Fruit fly (Drosophila melanogaster) whole organism, embryonic: ENCODE results near the gene Alg7.
A peak's percentile ranks its signal among the peaks of the same experiment; 100 is the strongest.

Experiments
- CG10147 ChIP-seq: fragments of 200-800 bp; sonication (Bioruptor generic); optimal IDR thresholded peaks from 2 replicates; lab custom pipeline; 2019; ENCODE audit warnings: missing biosample characterization, mild to moderate bottlenecking, missing genetic modification characterization, moderate library complexity
- CG10209 ChIP-seq: fragments of 200-800 bp; sonication (Bioruptor generic); optimal IDR thresholded peaks from 3 replicates; lab custom pipeline; 2017; ENCODE audit warnings: missing biosample characterization, mild to moderate bottlenecking, missing genetic modification characterization, missing genetic modification reagents
- CG10565 ChIP-seq: fragments of 200-800 bp; sonication (Bioruptor generic); optimal IDR thresholded peaks from 3 replicates; lab custom pipeline; 2016; ENCODE audit warnings: missing biosample characterization, mild to moderate bottlenecking, missing genetic modification characterization
- CG11560 ChIP-seq: fragments of 200-800 bp; sonication (Bioruptor generic); IDR thresholded peaks from 3 replicates; pipeline ENCODE4 v1.3.6; 2022; ENCODE audit warnings: missing biosample characterization, missing genetic modification characterization
- CG11695 ChIP-seq: fragments of 200-800 bp; sonication (Bioruptor generic); IDR thresholded peaks from 3 replicates; pipeline ENCODE4 v1.3.6; 2022; ENCODE audit warnings: missing biosample characterization, missing genetic modification characterization
- CG1233 ChIP-seq: fragments of 200-800 bp; sonication (Bioruptor generic); optimal IDR thresholded peaks from 4 replicates; lab custom pipeline; 2018; ENCODE audit warnings: missing biosample characterization, mild to moderate bottlenecking, missing genetic modification characterization
- CG12391 ChIP-seq: fragments of 200-800 bp; sonication (Bioruptor generic); optimal IDR thresholded peaks from 3 replicates; lab custom pipeline; 2018; ENCODE audit warnings: missing biosample characterization, mild to moderate bottlenecking, missing genetic modification characterization, moderate library complexity
- CG12942 ChIP-seq: fragments of 200-800 bp; sonication (Bioruptor generic); optimal IDR thresholded peaks from 3 replicates; lab custom pipeline; 2016; ENCODE audit warnings: missing biosample characterization, missing genetic modification characterization
- CG13424 ChIP-seq: fragments of 200-800 bp; sonication (Bioruptor generic); optimal IDR thresholded peaks from 2 replicates; lab custom pipeline; 2019; ENCODE audit warnings: missing biosample characterization, mild to moderate bottlenecking, missing genetic modification characterization, moderate library complexity
- CG14667 ChIP-seq: fragments of 200-800 bp; sonication (Bioruptor generic); IDR thresholded peaks from 2 replicates; pipeline ENCODE4 v1.3.6; 2022; ENCODE audit warnings: missing biosample characterization, missing genetic modification characterization
- CG15514 ChIP-seq: fragments of 200-800 bp; sonication (Bioruptor generic); optimal IDR thresholded peaks from 3 replicates; lab custom pipeline; 2017; ENCODE audit warnings: missing biosample characterization, missing genetic modification characterization, mild to moderate bottlenecking, moderate library complexity, missing genetic modification reagents
- CG1603 ChIP-seq: fragments of 200-800 bp; sonication (Bioruptor generic); optimal IDR thresholded peaks from 2 replicates; lab custom pipeline; 2019; ENCODE audit warnings: missing biosample characterization, mild to moderate bottlenecking, missing genetic modification characterization, moderate library complexity
- CG17328 ChIP-seq: fragments of 200-800 bp; sonication (Bioruptor generic); IDR thresholded peaks from 2 replicates; pipeline ENCODE4 v1.3.6; 2022; ENCODE audit warnings: missing biosample characterization, missing genetic modification characterization
- CG17359 ChIP-seq: fragments of 200-800 bp; sonication (Bioruptor generic); optimal IDR thresholded peaks from 3 replicates; lab custom pipeline; 2018; ENCODE audit warnings: missing biosample characterization, mild to moderate bottlenecking, missing genetic modification characterization, moderate library complexity
- CG30431 ChIP-seq: fragments of 200-800 bp; sonication (Bioruptor generic); optimal IDR thresholded peaks from 2 replicates; lab custom pipeline; 2017; ENCODE audit warnings: missing biosample characterization, missing genetic modification characterization
- CG42726 ChIP-seq: fragments of 200-800 bp; sonication (Bioruptor generic); IDR thresholded peaks from 2 replicates; pipeline ENCODE4 v1.3.6; 2022; ENCODE audit warnings: missing biosample characterization, missing genetic modification characterization; ENCODE audit not compliant: partially characterized antibody
- CG4404 ChIP-seq: fragments of 200-800 bp; sonication (Bioruptor generic); IDR thresholded peaks from 2 replicates; pipeline ENCODE4 v1.3.6; 2022; ENCODE audit warnings: missing biosample characterization, missing genetic modification characterization
- CG6689 ChIP-seq: fragments of 200-800 bp; sonication (Bioruptor generic); IDR thresholded peaks from 2 replicates; pipeline ENCODE4 v1.3.6; 2022; ENCODE audit warnings: missing biosample characterization, missing genetic modification characterization
- CG6854 ChIP-seq: fragments of 200-800 bp; sonication (Bioruptor generic); optimal IDR thresholded peaks from 3 replicates; lab custom pipeline; 2017; ENCODE audit warnings: missing biosample characterization, mild to moderate bottlenecking, missing genetic modification characterization
- Ets65A ChIP-seq: fragments of 200-800 bp; sonication (Bioruptor generic); peaks from one replicate; lab custom pipeline; 2016; ENCODE audit warnings: missing biosample characterization, missing genetic modification characterization
- HHEX ChIP-seq: fragments of 200-800 bp; sonication (Bioruptor generic); optimal IDR thresholded peaks from 3 replicates; lab custom pipeline; 2017; ENCODE audit warnings: missing biosample characterization, mild to moderate bottlenecking, missing genetic modification characterization, missing genetic modification reagents
- Hand ChIP-seq: fragments of 200-800 bp; sonication (Bioruptor generic); optimal IDR thresholded peaks from 2 replicates; lab custom pipeline; 2017; ENCODE audit warnings: mild to moderate bottlenecking, missing biosample characterization, missing genetic modification reagents, missing genetic modification characterization
- Lpt ChIP-seq: fragments of >200 bp; optimal IDR thresholded peaks from 2 replicates; lab custom pipeline; 2018; ENCODE audit warnings: missing biosample characterization, missing genetic modification characterization
- Mad ChIP-seq: fragments of 200-800 bp; sonication (Bioruptor generic); optimal IDR thresholded peaks from 2 replicates; lab custom pipeline; 2016; ENCODE audit warnings: missing biosample characterization, missing genetic modification characterization
- Mrtf ChIP-seq: fragments of 200-800 bp; sonication (Bioruptor generic); IDR thresholded peaks from 3 replicates; pipeline ENCODE4 v1.3.6; 2022; ENCODE audit warnings: missing biosample characterization, missing genetic modification characterization
- NC2α ChIP-seq: fragments of 200-800 bp; sonication (Bioruptor generic); optimal IDR thresholded peaks from 2 replicates; lab custom pipeline; 2016; ENCODE audit warnings: missing biosample characterization, missing genetic modification characterization
- Nf-YC ChIP-seq: fragments of 200-800 bp; optimal IDR thresholded peaks from 3 replicates; lab custom pipeline; 2019; ENCODE audit warnings: missing biosample characterization, mild to moderate bottlenecking, missing genetic modification characterization, moderate library complexity
- Optix ChIP-seq: fragments of 200-800 bp; sonication (Bioruptor generic); IDR thresholded peaks from 3 replicates; pipeline ENCODE4 v1.3.6; 2022; ENCODE audit warnings: missing biosample characterization, missing genetic modification characterization
- PHDP ChIP-seq: fragments of 200-800 bp; sonication (Bioruptor generic); optimal IDR thresholded peaks from 3 replicates; lab custom pipeline; 2018; ENCODE audit warnings: missing biosample characterization, mild to moderate bottlenecking, missing genetic modification characterization, moderate library complexity
- Usf ChIP-seq: fragments of 200-800 bp; sonication (Bioruptor generic); optimal IDR thresholded peaks from 2 replicates; lab custom pipeline; 2017; ENCODE audit warnings: missing genotype, missing biosample characterization, missing genetic modification characterization
- ase ChIP-seq: fragments of 200-800 bp; sonication (Bioruptor generic); IDR thresholded peaks from 3 replicates; pipeline ENCODE4 v1.3.6; 2022; ENCODE audit warnings: missing biosample characterization, missing genetic modification characterization
- caup ChIP-seq: fragments of 200-800 bp; sonication (Bioruptor generic); optimal IDR thresholded peaks from 3 replicates; lab custom pipeline; 2017; ENCODE audit warnings: missing biosample characterization, mild to moderate bottlenecking, missing genetic modification characterization, moderate library complexity; ENCODE audit not compliant: severe bottlenecking
- crol ChIP-seq: fragments of 200-800 bp; sonication (Bioruptor generic); IDR thresholded peaks from 2 replicates; pipeline ENCODE4 v1.3.6; 2022; ENCODE audit warnings: missing biosample characterization, missing genetic modification characterization
- cwo ChIP-seq: fragments of 200-800 bp; sonication (Bioruptor generic); optimal IDR thresholded peaks from 3 replicates; lab custom pipeline; 2017; ENCODE audit warnings: missing biosample characterization, missing genetic modification characterization, mild to moderate bottlenecking, moderate library complexity, missing genetic modification reagents
- ems ChIP-seq: fragments of 200-800 bp; sonication (Bioruptor generic); optimal IDR thresholded peaks from 3 replicates; lab custom pipeline; 2016; ENCODE audit warnings: missing biosample characterization, missing genetic modification characterization
- hbn ChIP-seq: fragments of 200-800 bp; sonication (Bioruptor generic); IDR thresholded peaks from 2 replicates; pipeline ENCODE4 v1.3.6; 2022; ENCODE audit warnings: missing biosample characterization, missing genetic modification characterization; ENCODE audit not compliant: partially characterized antibody
- jumu ChIP-seq: fragments of 200-800 bp; sonication (Bioruptor generic); optimal IDR thresholded peaks from 3 replicates; lab custom pipeline; 2016; ENCODE audit warnings: missing biosample characterization, missing genetic modification characterization
- kah ChIP-seq: fragments of 200-800 bp; sonication (Bioruptor generic); optimal IDR thresholded peaks from 2 replicates; lab custom pipeline; 2018; ENCODE audit warnings: missing biosample characterization, mild to moderate bottlenecking, missing genetic modification characterization
- lbe ChIP-seq: fragments of 200-800 bp; sonication (Bioruptor generic); optimal IDR thresholded peaks from 2 replicates; lab custom pipeline; 2016; ENCODE audit warnings: missing biosample characterization, mild to moderate bottlenecking, missing genetic modification characterization
- lov ChIP-seq, 2 experiments: fragments of 200-800 bp in 1 of 2; fragments of >200 bp in 1 of 2; sonication (Bioruptor generic) in 1 of 2; IDR thresholded peaks in 1 of 2; optimal IDR thresholded peaks in 1 of 2; 2 replicates in 1 of 2; 3 replicates in 1 of 2; pipeline versions ENCODE4 v1.3.6 to Lab custom; 2017 to 2022; ENCODE audit warnings: missing biosample characterization in 1 of 2, missing genetic modification characterization in 1 of 2
- odd ChIP-seq: fragments of 200-800 bp; sonication (Bioruptor generic); optimal IDR thresholded peaks from 2 replicates; lab custom pipeline; 2017; ENCODE audit warnings: missing biosample characterization, mild to moderate bottlenecking, missing genetic modification characterization
- onecut ChIP-seq: fragments of 200-800 bp; sonication (Bioruptor generic); IDR thresholded peaks from 2 replicates; pipeline ENCODE4 v1.3.6; 2022; ENCODE audit warnings: missing biosample characterization, missing genetic modification characterization
- otp ChIP-seq: fragments of 200-800 bp; sonication (Bioruptor generic); IDR thresholded peaks from 3 replicates; pipeline ENCODE4, ENCODE4 v1.3.6; 2022; ENCODE audit warnings: missing biosample characterization, missing genetic modification characterization
- pum ChIP-seq: fragments of 200-800 bp; sonication (Bioruptor generic); optimal IDR thresholded peaks from 2 replicates; lab custom pipeline; 2016; ENCODE audit warnings: missing biosample characterization, missing genetic modification characterization
- rib ChIP-seq: fragments of 200-800 bp; sonication (Bioruptor generic); IDR thresholded peaks from 2 replicates; pipeline ENCODE4 v1.3.6; 2022; ENCODE audit warnings: missing biosample characterization, missing genetic modification characterization
- slbo ChIP-seq: fragments of 200-800 bp; sonication (Bioruptor generic); IDR thresholded peaks from 2 replicates; pipeline ENCODE4 v1.3.6; 2022; ENCODE audit warnings: missing biosample characterization, missing genetic modification characterization
- stwl ChIP-seq: fragments of 200-800 bp; sonication (Bioruptor generic); optimal IDR thresholded peaks from 3 replicates; lab custom pipeline; 2018; ENCODE audit warnings: missing biosample characterization, mild to moderate bottlenecking, missing genetic modification characterization, moderate library complexity
- tio ChIP-seq: fragments of 200-800 bp; sonication (Bioruptor generic); optimal IDR thresholded peaks from 2 replicates; lab custom pipeline; 2017; ENCODE audit warnings: missing biosample characterization, missing genetic modification characterization, inconsistent platforms
- wor ChIP-seq: fragments of 200-800 bp; sonication (Bioruptor generic); IDR thresholded peaks from 2 replicates; pipeline ENCODE4 v1.3.6; 2022; ENCODE audit warnings: missing biosample characterization, missing genetic modification characterization
- zen ChIP-seq: fragments of 200-800 bp; sonication (Bioruptor generic); optimal IDR thresholded peaks from 3 replicates; lab custom pipeline; 2018; ENCODE audit warnings: missing biosample characterization, mild to moderate bottlenecking, missing genetic modification characterization, moderate library complexity

The Alg7 gene

dm6 chr2L:13205256-13205655 lies 26.2 kb downstream of the Alg7 start (continued):
- TF ChIP-seq rib: 0 out of 2 replicates have a peak, but pooled peaks have one; percentile 20
- no peak for TF ChIP-seq lov (optimal IDR thresholded peaks at IDR 0.05; lab: Kevin White, UChicago)
- peak; percentile 66; the same call in 1 of the 3 replicates for TF ChIP-seq lov (GFP tag; IDR thresholded peaks at IDR 0.05; lab: Robert Waterston, UW)
- no peak for TF ChIP-seq HHEX (GFP tag; lab: Kevin White, UChicago)
- peak; percentile 29 for TF ChIP-seq PHDP (tag; lab: Kevin White, UChicago)
- no peak for TF ChIP-seq ase (GFP tag; lab: Robert Waterston, UW)
- peak; percentile 18 for TF ChIP-seq Usf (GFP tag; lab: Kevin White, UChicago)
- peak; percentile 26 for TF ChIP-seq kah (GFP tag; lab: Kevin White, UChicago)
- TF ChIP-seq NC2α (GFP tag; lab: Kevin White, UChicago): peak; percentile 17
- TF ChIP-seq onecut: peak; percentile 54
- TF ChIP-seq otp (GFP tag; lab: Robert Waterston, UW): peak; percentile 60; the same call in 1 of the 3 replicates
- TF ChIP-seq CG13424 (tag; lab: Kevin White, UChicago): peak; percentile 29
- peak; percentile 63 for TF ChIP-seq CG6854 (GFP tag; lab: Kevin White, UChicago)
- peak; percentile 6 for TF ChIP-seq odd
- TF ChIP-seq CG10209 (GFP tag; lab: Kevin White, UChicago): peak; percentile 3
- peak; percentile 38 for TF ChIP-seq Nf-YC (tag; lab: Kevin White, UChicago)
- peak; percentile 15; the same call in 1 of the 2 replicates for TF ChIP-seq slbo (GFP tag; lab: Robert Waterston, UW)
- no peak for TF ChIP-seq tio
- peak; percentile 52 for TF ChIP-seq CG15514 (GFP tag; lab: Kevin White, UChicago)
- no peak for TF ChIP-seq ems (GFP tag; lab: Kevin White, UChicago)
- peak; percentile 52; the same call in 1 of the 2 replicates for TF ChIP-seq CG17328
- no peak for TF ChIP-seq CG42726 (GFP tag; lab: Robert Waterston, UW)
- TF ChIP-seq CG1603 (tag; lab: Kevin White, UChicago): peak; percentile 20
- TF ChIP-seq Hand: peak; percentile 71
- TF ChIP-seq stwl (tag; lab: Kevin White, UChicago): no peak
- peak; percentile 3 for TF ChIP-seq CG10147 (GFP tag; lab: Kevin White, UChicago)
- no peak for TF ChIP-seq pum (GFP tag; lab: Kevin White, UChicago)
- peak; percentile 39 for TF ChIP-seq caup (GFP tag; lab: Kevin White, UChicago)
- no peak for TF ChIP-seq jumu (GFP tag; lab: Kevin White, UChicago)
- TF ChIP-seq CG17359 (tag; lab: Kevin White, UChicago): peak; percentile 20
- TF ChIP-seq, all 482 proteins: peak for 155

- peak; percentile 34; the same call in 1 of the 2 replicates for TF ChIP-seq crol (GFP tag; lab: Robert Waterston, UW)
- TF ChIP-seq CG4404 (GFP tag; lab: Robert Waterston, UW): no peak
- TF ChIP-seq Lpt (GFP tag; lab: Kevin White, UChicago): no peak
- TF ChIP-seq CG1233 (GFP tag; lab: Kevin White, UChicago): peak; percentile 32
- no peak for TF ChIP-seq Ets65A (GFP tag; lab: Kevin White, UChicago)
- TF ChIP-seq CG6689 (GFP tag; lab: Robert Waterston, UW): no peak
- no peak for TF ChIP-seq CG11560 (tag; lab: Robert Waterston, UW)
- TF ChIP-seq zen (tag; lab: Kevin White, UChicago): no peak
- TF ChIP-seq lbe (GFP tag; lab: Kevin White, UChicago): no peak
- no peak for TF ChIP-seq Mrtf
- no peak for TF ChIP-seq wor
- TF ChIP-seq Mad: no peak
- no peak for TF ChIP-seq CG12391 (tag; lab: Kevin White, UChicago)
- TF ChIP-seq Optix: no peak
- TF ChIP-seq CG11695 (GFP tag; lab: Robert Waterston, UW): no peak
- TF ChIP-seq CG14667 (GFP tag; lab: Robert Waterston, UW): no peak
- no peak for TF ChIP-seq hbn (GFP tag; lab: Robert Waterston, UW)
- peak; percentile 93 for TF ChIP-seq cwo (GFP tag; lab: Kevin White, UChicago)
- no peak for TF ChIP-seq CG10565 (GFP tag; lab: Kevin White, UChicago)
- no peak for TF ChIP-seq CG30431 (GFP tag; lab: Kevin White, UChicago)
- TF ChIP-seq CG12942 (GFP tag; lab: Kevin White, UChicago): no peak
These were observed 27.1 kb downstream of the Alg7 start for dm6 chr2L:13206077-13206668.
